Fruit fly (Drosophila melanogaster): ENCODE measurements around the gene kirre.

DNA sequence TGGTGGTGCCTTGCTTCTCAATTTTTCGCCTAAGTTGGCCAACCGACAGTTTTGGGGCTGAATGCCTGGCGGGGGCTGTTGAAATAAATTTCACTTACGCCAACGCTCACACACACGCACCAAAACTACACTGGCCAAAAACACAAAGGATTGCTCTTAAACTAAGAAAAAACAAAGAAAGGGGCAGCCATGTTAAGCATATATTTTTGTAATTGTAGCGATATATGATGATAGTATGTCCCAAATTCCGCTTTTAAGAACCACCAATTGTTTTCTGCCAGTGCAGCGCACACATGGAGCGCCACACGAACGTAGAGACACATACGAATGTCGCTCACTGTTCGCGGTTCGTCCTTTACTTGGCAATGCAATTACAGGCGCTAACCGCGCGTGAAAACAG lies 328.1 kb downstream of the kirre start:
- no peak for TF ChIP-seq br (GFP tag; optimal IDR thresholded peaks at IDR 0.05)
- no peak for TF ChIP-seq Vsx2 (GFP tag; optimal IDR thresholded peaks at IDR 0.05; ENCODE audit: partially characterized antibody)
- no peak for TF ChIP-seq CG9705 (GFP tag; optimal IDR thresholded peaks at IDR 0.05)
- TF ChIP-seq CG32264 (GFP tag; optimal IDR thresholded peaks at IDR 0.05) = no peak
- TF ChIP-seq pan (optimal IDR thresholded peaks at IDR 0.05) = no peak
- TF ChIP-seq Myc (optimal IDR thresholded peaks at IDR 0.05) = no peak
- TF ChIP-seq psq (GFP tag; optimal IDR thresholded peaks at IDR 0.05) = no peak
- TF ChIP-seq usp (GFP tag; optimal IDR thresholded peaks at IDR 0.05) = no peak

All from whole organism, wandering third instar larva.